Comparison of ENCODE assay signal across 5 fruit fly cellular contexts in the genomic region with DNA sequence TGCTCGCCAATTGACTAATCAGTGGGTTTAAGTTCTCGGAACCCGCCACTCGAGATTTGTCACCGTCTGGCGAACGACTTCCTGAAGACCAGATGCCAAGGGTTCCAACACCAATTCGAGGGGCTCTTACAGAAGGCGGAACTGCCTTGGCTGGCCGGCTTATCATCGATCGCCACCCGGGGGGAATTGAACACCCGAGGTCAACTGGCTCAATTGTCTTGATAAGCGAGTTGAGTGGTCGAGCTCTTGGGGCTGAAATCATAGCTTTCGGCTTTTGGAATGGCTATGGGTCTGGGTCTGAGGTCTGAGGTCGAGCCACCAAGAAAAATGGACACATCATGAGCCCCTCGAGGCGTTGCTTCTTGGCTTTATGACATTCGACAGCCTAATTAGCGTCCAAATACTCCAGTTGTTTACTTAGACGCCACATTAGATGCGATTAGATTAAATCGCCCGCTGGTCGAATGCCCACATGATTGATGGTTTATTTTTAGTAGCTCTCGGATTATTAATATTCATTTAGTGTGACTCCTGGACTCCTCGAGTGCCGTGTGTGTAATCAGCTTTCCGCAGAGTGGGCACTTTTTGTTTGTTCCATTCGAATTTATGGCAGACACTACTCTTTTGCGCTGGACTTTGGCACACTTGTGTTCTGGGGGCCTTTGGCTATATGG.
TF ChIP-seq lines count a peak whose summit lies in the region.

No protein-coding gene starts in this region.

- no peak for TF ChIP-seq CTCF in whole organism, embryonic (GFP tag; optimal IDR thresholded peaks at IDR 0.05; lab: Kevin White, UChicago)

TF ChIP-seq in whole organism, adult, 20 proteins besides CTCF, POLR2A, EP300 and RAD21:
- TF ChIP-seq tj (GFP tag; optimal IDR thresholded peaks at IDR 0.05; lab: Kevin White, UChicago) (peak; percentile 59), kay (GFP tag; lab: Kevin White, UChicago; ENCODE audit: borderline replicate concordance) (peak; percentile 17), cic (GFP tag; optimal IDR thresholded peaks at IDR 0.05; lab: Kevin White, UChicago) (peak; percentile 80), CG1620 (GFP tag; optimal IDR thresholded peaks at IDR 0.05; lab: Kevin White, UChicago) (no peak), CG12768 (GFP tag; optimal IDR thresholded peaks at IDR 0.05; lab: Kevin White, UChicago) (peak; percentile 38)

TF ChIP-seq in whole organism, embryonic, 481 proteins besides CTCF, POLR2A, EP300 and RAD21 (continues in another document):
- peak; percentile 99 for TF ChIP-seq exex (tag; optimal IDR thresholded peaks at IDR 0.05; lab: Kevin White, UChicago)
- peak; percentile 76 for TF ChIP-seq CG10543 (GFP tag; optimal IDR thresholded peaks at IDR 0.05; lab: Kevin White, UChicago)
- TF ChIP-seq CG30020 (tag; optimal IDR thresholded peaks at IDR 0.05; lab: Kevin White, UChicago) = no peak
- peak; percentile 68 for TF ChIP-seq CG18599 (GFP tag; optimal IDR thresholded peaks at IDR 0.05; lab: Kevin White, UChicago)
- TF ChIP-seq odd (GFP tag; optimal IDR thresholded peaks at IDR 0.05; lab: Kevin White, UChicago) = peak; percentile 36
- no peak for TF ChIP-seq Dek (tag; optimal IDR thresholded peaks at IDR 0.05; lab: Kevin White, UChicago)
- no peak for TF ChIP-seq CG17385 (GFP tag; optimal IDR thresholded peaks at IDR 0.05; lab: Kevin White, UChicago)
- TF ChIP-seq chinmo (GFP tag; IDR thresholded peaks at IDR 0.05; lab: Robert Waterston, UW; ENCODE audit: partially characterized antibody) = peak; percentile 74; the same call in 1 of the 4 replicates
- 0 out of 2 replicates have a peak, but pooled peaks have one; percentile 14 for TF ChIP-seq CG9932 (GFP tag; IDR thresholded peaks at IDR 0.05; lab: Robert Waterston, UW)
- peak; percentile 89 for TF ChIP-seq mirr (GFP tag; optimal IDR thresholded peaks at IDR 0.05; lab: Kevin White, UChicago)
- no peak for TF ChIP-seq insv (GFP tag; optimal IDR thresholded peaks at IDR 0.05; lab: Kevin White, UChicago)
- no peak for TF ChIP-seq CG13894 (tag; optimal IDR thresholded peaks at IDR 0.05; lab: Kevin White, UChicago)
- peak; percentile 27 for TF ChIP-seq Nf-YC (tag; optimal IDR thresholded peaks at IDR 0.05; lab: Kevin White, UChicago)
- TF ChIP-seq CG1647 (GFP tag; optimal IDR thresholded peaks at IDR 0.05; lab: Kevin White, UChicago) = no peak
- peak in 1 of 2 experiments; percentile 96 for TF ChIP-seq Hr78 (GFP tag; optimal IDR thresholded peaks at IDR 0.05; lab: Kevin White, UChicago)
- TF ChIP-seq vnd (GFP tag; IDR thresholded peaks at IDR 0.05; lab: Robert Waterston, UW; ENCODE audit: partially characterized antibody) = peak; percentile 56; the same call in 2 of the 3 replicates
- TF ChIP-seq CG10267 (tag; optimal IDR thresholded peaks at IDR 0.05; lab: Kevin White, UChicago) = no peak
- TF ChIP-seq lab (GFP tag; optimal IDR thresholded peaks at IDR 0.05; lab: Kevin White, UChicago) = peak; percentile 80

TF ChIP-seq in whole organism, prepupa, 60 proteins besides CTCF, POLR2A, EP300 and RAD21:
- TF ChIP-seq CG6163 (GFP tag; IDR thresholded peaks at IDR 0.05; lab: Robert Waterston, UW) (0 out of 3 replicates have a peak, but pooled peaks have one; percentile 18), CG7368 (GFP tag; optimal IDR thresholded peaks at IDR 0.05; lab: Kevin White, UChicago) (no peak), fkh (GFP tag; optimal IDR thresholded peaks at IDR 0.05; lab: Kevin White, UChicago) (peak; percentile 87), CG32006 (GFP tag; optimal IDR thresholded peaks at IDR 0.05; lab: Kevin White, UChicago) (peak; percentile 19), svp (GFP tag; lab: Kevin White, UChicago) (peak; percentile 99), CG8119 (GFP tag; IDR thresholded peaks at IDR 0.05; lab: Robert Waterston, UW) (no peak), Ets96B (tag; optimal IDR thresholded peaks at IDR 0.05; lab: Kevin White, UChicago) (no peak), acj6 (GFP tag; optimal IDR thresholded peaks at IDR 0.05; lab: Kevin White, UChicago) (no peak), CG6276 (GFP tag; optimal IDR thresholded peaks at IDR 0.05; lab: Kevin White, UChicago) (peak; percentile 0)

TF ChIP-seq in whole organism, pupa, 21 proteins besides CTCF, POLR2A, EP300 and RAD21:
- TF ChIP-seq CG32121 (GFP tag; IDR thresholded peaks at IDR 0.05; lab: Robert Waterston, UW) (no peak), CG13204 (GFP tag; optimal IDR thresholded peaks at IDR 0.05; lab: Kevin White, UChicago) (no peak), fd96Ca (GFP tag; IDR thresholded peaks at IDR 0.05; lab: Robert Waterston, UW) (peak; percentile 19; the same call in 1 of the 3 replicates), CG4496 (GFP tag; IDR thresholded peaks at IDR 0.05; lab: Robert Waterston, UW) (0 out of 3 replicates have a peak, but pooled peaks have one; percentile 33)

TF ChIP-seq in whole organism, wandering third instar larva, 38 proteins besides CTCF, POLR2A, EP300 and RAD21:
- TF ChIP-seq Vsx2 (GFP tag; optimal IDR thresholded peaks at IDR 0.05; lab: Kevin White, UChicago; ENCODE audit: partially characterized antibody) = peak; percentile 21
- no peak for TF ChIP-seq dmrt93B (GFP tag; optimal IDR thresholded peaks at IDR 0.05; lab: Kevin White, UChicago)
- TF ChIP-seq Hr83 (GFP tag; optimal IDR thresholded peaks at IDR 0.05; lab: Kevin White, UChicago; ENCODE audit: poor library complexity, severe bottlenecking) = no peak
- TF ChIP-seq Hnf4 (GFP tag; optimal IDR thresholded peaks at IDR 0.05; lab: Kevin White, UChicago) = peak; percentile 46
- TF ChIP-seq Rel (GFP tag; optimal IDR thresholded peaks at IDR 0.05; lab: Kevin White, UChicago) = no peak
- TF ChIP-seq Rel (tag; optimal IDR thresholded peaks at IDR 0.05; lab: Kevin White, UChicago) = peak; percentile 28
